Fruit fly (Drosophila melanogaster) Kc167 (cell line): ENCODE results near the gene CG32797.

ENCODE experiments used
- h ChIP-seq: fragments of >200 bp; optimal IDR thresholded peaks from 3 replicates; lab custom pipeline; 2018; ENCODE audit warnings: missing external identifiers
- psq ChIP-seq: fragments of >200 bp; optimal IDR thresholded peaks from 2 replicates; lab custom pipeline; 2017; ENCODE audit warnings: missing external identifiers

DNA sequence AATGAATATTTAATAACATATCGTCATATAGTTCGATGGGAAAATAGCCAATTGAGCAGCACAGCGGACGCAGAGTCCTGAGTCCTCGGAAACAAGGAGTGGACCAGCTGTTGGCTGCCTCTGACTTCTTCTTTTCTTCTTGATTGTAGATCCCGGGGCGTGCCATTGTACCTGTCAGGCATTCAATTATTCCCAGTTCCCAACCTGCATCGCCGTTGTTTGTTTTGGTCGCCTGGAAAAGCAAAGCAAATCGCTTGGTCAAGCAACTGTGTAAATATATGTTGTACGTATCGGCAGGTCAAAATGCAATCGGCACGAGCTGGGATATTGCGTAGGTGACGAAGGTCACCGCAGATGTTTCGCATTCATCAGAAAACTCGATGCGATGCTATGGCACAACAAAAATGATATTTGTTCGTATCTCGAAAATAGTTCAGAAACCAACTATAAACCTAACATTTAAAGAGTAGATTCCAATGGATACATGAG is 16.9 kb downstream of the CG32797 start:
- TF ChIP-seq h = no peak
- no peak for TF ChIP-seq psq (lab: Kevin White, UChicago)
